Worm (Caenorhabditis elegans): ENCODE results near the gene F55H2.5.

Gene F55H2.5

DNA sequence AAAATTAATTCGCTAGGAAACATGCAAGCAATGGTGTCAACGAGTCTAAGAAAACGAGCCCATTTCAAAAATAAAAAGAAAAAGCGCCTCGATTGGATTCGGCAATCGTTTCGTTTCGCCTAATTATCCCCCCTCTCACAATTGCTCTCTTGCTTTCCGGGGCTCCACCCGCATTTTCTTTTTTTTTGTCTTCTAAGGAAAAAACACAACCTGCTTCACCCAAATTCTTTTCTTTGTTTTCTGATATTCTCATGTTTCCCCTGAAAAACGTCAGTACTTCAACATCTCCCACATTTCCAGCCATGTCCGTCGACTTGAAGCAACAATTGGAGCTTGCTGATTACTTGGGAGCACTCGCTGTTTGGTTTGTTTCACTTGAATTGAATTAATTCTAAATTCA is 22.8 kb upstream of the F55H2.5 start, which contains the start of gene nlp-36:
Gene nlp-36 (plus strand): TSS at position 301 of the 400 bp plus-strand sequence.
- TF ChIP-seq unc-62 (GFP tag; optimal IDR thresholded peaks at IDR 0.05): no peak

DNA sequence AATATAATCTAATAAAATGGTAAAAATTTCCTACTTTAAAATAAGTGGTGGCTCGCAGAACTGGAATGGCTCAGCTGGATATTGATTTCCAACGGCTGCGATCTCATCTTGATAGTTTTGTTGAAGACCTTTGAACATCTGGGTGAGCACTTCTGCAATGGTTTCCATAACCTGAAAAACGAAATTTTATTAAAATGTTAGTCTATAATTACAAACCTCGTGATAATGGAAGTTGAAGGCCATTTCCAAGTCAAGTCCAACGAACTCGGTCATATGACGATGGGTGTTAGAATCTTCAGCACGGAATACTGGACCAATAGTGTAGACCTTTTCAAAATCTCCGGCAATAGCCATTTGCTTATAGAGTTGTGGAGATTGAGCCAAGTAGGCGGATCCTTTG is 21.5 kb upstream of the F55H2.5 start:
- no peak for TF ChIP-seq unc-62 (GFP tag; optimal IDR thresholded peaks at IDR 0.05)

DNA sequence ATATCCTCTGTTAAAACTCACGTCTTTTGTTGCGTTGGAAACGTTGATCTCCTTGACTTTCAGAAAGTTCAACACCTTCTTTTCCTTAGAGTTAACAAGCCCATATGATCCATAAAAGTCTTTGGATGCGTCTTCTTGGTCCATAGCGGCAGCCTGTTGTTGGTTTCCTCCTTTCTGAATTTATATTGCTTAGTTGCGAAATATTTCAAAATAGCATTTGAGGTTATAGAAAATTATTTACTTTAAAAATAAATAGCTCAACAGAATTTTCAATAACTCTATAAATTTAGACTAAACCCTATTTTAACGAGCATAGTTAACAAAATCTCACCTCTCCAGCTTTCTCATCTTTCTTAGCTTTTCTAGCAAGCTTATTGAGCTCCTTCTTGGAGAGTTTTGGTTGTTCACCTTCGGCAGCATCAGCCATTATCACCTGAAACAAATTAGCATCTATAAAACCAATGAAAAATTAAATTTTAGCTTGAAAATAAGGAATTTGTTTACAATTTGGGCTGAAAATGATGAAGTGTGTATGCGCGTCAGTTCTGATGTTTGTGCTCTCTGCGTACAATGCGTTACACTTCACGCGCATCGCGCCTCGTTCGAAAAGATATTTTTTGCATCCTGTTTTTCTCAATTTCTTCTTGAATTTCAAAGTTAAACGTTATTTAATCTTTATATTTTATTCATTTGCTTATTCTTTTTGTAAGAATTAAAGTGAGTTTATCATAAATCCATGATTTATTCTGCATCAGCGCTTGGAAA is 20.3 kb upstream of the F55H2.5 start, which contains the start of the genes dars-1 and ctr-9:
Gene dars-1 (minus strand): TSS at position 433 of the 765 bp plus-strand sequence.
Gene ctr-9 (plus strand): TSS at position 614 of the 765 bp plus-strand sequence.
- TF ChIP-seq unc-62 (GFP tag; optimal IDR thresholded peaks at IDR 0.05): no peak

DNA sequence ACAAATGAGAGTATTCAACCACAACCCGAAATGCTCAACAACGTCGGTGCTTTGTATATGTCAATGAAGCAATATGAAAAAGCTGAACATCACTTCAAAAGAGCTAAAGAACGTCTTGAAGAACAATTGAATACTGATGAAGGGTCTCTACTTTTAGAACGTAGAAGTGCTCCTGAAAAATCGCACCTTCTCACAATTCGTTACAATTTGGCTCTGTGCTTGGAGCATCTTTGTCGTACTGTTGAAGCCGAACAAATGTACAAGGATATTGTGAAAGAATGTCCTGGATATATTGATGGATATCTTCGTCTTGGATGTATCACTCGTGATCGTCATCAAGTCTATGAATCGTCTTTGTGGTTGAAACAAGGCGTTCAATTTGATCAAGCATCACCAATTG is 17.1 kb upstream of the F55H2.5 start:
- TF ChIP-seq unc-62 (GFP tag; optimal IDR thresholded peaks at IDR 0.05): no peak

DNA sequence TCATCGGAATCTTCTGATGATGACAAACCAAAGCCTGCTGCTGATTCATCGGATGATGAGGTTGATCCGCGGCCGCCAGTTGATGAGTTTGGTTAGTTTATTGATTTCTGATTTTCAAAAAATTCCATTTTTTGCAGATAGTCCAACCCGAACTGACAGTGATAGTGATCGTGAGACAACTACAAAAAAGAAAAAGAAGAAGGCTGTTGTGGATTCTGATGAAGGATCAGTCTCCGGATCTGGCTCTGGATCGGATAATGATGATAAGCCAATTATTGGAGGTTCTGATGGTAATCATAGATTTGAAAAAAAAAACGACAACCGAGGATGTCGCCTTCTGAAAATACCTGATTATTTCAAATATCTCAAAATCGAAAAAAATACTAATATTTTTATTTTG is 15.2 kb upstream of the F55H2.5 start:
- TF ChIP-seq unc-62 (GFP tag; optimal IDR thresholded peaks at IDR 0.05): no peak

DNA sequence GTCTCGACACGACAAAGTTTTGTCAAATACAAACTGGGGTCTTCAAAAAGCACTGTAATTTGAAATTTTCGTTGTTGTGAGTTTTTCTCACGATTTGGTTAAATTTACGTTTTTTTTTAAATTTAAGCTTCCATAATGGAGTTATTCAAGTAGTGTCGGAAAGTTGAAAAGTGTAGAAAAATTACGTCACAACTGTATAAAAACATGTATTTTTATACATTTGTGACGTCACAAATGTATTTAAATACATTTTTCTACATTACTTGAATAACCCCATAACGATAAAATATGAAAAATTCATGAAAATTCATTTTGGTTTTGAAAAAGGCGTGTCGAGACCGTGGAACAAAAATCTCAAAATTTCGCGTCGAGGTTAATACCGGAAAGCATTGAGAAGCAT is 13.9 kb upstream of the F55H2.5 start:
- TF ChIP-seq unc-62 (GFP tag; optimal IDR thresholded peaks at IDR 0.05): no peak

DNA sequence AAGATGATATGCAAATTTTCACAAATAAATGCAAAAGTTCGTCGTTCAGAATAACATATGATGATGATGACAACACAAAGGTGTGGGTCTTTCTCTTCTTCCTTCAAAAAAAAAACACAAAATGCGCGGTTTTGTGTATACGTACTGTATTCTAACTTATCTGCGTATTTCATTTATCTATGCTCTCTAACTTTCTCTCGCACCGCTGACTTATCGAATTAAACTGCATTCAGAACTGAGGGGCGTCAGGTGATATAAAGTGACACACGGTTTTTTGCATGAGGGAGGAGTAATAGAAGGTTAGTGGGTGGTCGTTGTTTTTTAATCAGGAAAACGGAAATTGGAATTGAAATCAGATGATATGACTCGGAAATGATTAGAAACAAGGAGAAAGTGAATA is 11.0 kb upstream of the F55H2.5 start, which contains the start of gene sod-4:
Gene sod-4 (minus strand): TSS at position 109 of the 400 bp plus-strand sequence.
- TF ChIP-seq unc-62 (GFP tag; optimal IDR thresholded peaks at IDR 0.05): no peak

DNA sequence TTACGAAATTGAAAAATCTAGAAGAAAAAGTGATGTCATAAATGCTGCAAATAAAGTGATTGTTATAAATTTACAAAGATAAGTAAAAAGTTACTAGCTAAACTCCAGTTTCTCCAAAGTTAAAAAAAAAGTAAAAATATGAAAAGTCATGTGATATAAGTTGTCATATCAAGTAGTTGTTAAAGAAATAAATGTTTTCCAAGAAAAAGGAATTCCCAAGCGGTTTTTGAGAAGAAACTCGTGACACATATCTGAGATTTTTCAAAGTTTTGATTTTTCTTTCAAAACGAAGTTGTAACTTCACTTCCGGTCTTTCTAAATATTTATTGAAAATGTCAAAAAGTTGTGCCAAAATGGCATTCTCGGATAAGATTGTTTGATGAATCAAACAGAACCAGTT is 10.2 kb upstream of the F55H2.5 start:
- no peak for TF ChIP-seq unc-62 (GFP tag; optimal IDR thresholded peaks at IDR 0.05)

DNA sequence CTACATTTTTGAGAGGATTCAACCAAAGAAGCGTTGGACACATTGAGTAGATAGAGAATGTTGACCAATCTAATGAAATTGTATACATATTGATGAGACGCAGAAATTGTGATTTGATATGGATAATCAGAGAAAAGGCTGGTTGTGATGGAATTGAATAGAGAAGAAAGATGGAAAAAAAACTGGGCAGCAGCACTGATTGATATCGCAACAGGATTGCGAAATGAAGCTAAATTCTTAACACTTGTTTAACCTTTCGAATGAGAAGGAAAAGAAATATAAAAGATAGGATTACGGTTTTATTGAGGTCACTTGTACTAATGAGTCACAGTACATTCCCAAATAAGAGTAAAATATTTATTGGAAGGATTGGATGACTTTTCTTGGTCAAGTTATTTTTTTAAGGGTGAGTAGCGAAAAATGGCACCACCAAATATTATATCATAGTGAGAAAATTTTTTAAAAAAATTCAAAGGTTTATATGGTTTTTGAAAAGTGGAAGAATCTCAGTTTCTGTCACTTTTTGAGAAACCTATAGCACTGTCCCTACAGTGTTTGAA is 9.0 kb upstream of the F55H2.5 start:
- TF ChIP-seq unc-62 (GFP tag; optimal IDR thresholded peaks at IDR 0.05): no peak

DNA sequence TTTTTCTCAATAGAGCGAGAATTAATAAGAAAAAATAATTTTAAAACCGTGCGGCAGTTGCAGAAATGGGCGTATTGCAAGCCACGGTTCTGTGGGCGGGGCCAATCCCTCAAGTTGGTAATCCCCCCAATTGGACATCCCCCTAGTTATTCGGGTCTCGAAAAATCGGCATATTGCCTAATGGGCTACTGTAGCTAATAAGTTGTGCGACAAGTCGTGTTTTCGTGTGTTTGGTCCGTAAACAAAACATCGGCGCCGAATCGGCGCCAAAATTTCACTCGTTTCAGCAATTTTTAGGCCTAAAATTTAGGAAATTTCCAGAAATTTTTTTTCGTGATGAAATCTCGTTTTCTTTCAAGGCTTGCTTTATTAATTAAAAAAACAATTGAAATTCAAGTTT is 6.9 kb upstream of the F55H2.5 start:
- no peak for TF ChIP-seq unc-62 (GFP tag; optimal IDR thresholded peaks at IDR 0.05)

DNA sequence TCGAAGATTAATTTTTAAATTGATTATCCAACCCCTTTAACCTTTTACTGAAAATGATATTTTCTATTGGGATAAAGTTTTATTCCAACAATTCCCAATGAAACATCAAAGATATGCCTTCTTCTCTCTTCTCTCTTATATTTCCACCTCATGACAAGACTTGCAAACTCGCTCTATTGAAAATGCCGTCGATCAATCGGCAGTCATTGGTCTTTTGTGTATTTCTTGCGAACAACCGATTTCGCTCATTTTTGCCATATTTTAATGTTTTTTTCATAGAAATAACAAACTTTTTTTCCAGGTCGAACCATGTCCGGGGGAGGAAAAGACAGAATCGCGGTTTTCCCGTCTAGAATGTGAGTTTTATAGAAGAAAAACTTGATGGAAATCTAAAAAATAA is 3.5 kb upstream of the F55H2.5 start, which contains the start of gene vha-14:
Gene vha-14 (plus strand): TSS at position 302 of the 400 bp plus-strand sequence.
- no peak for TF ChIP-seq unc-62 (GFP tag; optimal IDR thresholded peaks at IDR 0.05)

DNA sequence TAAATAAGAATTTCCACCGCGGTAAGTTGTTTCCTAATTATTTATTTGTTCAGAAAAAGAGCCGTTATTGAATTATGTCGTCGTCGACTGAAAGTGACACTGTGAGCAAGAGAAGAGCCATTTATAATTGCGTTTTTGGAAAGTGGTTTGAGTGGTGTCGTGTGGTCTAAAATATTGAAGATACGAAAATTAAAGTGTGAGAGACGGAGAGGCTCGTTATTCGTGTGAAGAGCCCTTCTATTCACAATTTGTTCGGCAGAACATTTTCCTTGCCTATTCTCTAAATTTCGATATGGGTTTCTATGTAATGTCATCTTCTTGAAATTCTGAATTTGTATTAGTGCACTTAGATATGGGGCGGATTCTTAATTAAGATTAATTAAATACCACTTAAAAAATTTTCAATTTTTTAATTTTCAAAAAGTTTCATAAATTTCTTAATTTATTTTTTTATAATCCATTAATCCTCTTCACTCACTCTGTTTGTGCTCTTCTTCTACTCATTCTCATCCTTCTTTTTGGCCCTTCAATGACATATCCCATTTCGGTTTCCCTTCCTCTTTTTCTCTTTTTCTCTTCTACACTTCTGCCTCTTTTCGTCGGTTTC is 1.4 kb upstream of the F55H2.5 start:
- TF ChIP-seq unc-62 (GFP tag; optimal IDR thresholded peaks at IDR 0.05): no peak

DNA sequence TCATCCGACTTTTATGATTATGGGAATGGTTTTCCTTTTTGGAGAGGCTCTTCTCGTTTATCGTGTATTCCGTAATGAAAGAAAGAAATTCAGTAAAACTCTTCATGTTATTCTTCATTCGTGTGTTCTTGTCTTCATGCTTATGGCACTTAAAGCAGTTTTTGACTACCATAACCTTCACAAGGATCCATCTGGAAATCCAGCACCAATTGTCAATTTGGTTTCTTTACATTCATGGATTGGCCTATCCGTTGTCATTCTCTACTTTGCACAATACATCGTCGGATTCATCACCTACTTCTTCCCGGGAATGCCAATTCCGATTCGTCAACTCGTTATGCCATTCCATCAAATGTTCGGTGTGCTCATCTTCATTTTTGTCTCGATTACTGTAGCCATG is 390 bp downstream of the F55H2.5 start:
- TF ChIP-seq unc-62 (GFP tag; optimal IDR thresholded peaks at IDR 0.05): no peak

DNA sequence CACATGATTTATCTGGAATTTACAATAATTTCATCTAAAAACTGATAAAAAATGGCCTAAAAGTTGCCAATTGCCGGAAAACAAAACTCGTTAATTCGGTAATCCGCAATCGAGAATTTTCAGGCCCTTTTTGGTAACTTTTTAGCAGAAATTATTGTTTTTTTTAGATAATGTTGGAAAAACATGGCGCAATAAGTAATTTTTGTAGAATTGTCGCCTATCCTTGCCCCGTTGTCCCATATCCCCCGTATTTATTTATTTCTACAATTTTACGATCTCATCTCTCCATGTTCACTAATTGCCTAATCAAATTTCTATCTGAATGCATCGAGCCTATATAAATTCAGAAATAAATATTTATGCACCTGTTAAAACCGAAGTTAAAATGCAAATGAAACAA is 1.7 kb downstream of the F55H2.5 start:
- TF ChIP-seq unc-62 (GFP tag; optimal IDR thresholded peaks at IDR 0.05): no peak

DNA sequence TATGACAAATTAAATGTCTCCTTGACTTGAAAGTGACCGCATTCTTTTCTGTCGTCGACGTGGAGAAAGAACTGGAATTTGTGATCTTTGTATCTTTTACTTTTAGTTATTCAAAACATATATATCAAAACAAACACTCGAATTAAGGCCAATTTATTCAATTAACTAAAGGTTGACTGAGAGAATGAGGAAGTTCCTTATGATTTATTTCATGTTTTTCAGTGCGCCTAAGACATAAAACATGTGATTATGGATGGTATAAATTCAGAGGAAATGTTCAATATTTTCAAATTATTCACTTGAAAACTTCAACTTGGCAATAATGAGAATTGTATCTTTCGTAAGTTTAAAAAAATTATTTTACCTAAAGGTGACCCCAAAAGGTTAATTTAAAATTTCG is 2.3 kb downstream of the F55H2.5 start, which contains the start of gene F55H2.8:
Gene F55H2.8 (plus strand): TSS at position 301 of the 400 bp plus-strand sequence.
- TF ChIP-seq unc-62 (GFP tag; optimal IDR thresholded peaks at IDR 0.05): no peak

DNA sequence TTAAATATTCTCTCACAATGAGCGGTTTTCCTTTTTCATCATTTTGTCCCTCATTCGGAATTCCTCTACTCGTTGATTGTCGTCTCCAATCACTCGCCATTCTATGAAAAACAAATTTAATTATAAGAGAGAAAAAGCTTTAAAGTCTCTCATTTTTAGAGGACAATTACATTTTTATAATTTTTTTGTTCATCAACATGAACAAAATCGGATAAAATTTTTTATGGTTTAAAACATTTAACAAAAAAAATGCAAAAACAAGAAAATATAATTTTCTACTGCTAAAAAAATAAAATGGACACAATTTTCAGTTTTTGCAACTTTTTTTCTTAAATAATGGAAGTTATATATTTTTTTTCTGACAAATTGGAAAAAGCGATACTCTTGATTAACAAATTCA is 4.9 kb downstream of the F55H2.5 start, which contains the start of gene F55H2.7:
Gene F55H2.7 (minus strand): TSS at position 101 of the 400 bp plus-strand sequence.
- no peak for TF ChIP-seq unc-62 (GFP tag; optimal IDR thresholded peaks at IDR 0.05)

Measured in whole organism, dauer.